Worm (Caenorhabditis elegans): Measurements from ENCODE around the gene nspg-10.

Gene nspg-10

DNA sequence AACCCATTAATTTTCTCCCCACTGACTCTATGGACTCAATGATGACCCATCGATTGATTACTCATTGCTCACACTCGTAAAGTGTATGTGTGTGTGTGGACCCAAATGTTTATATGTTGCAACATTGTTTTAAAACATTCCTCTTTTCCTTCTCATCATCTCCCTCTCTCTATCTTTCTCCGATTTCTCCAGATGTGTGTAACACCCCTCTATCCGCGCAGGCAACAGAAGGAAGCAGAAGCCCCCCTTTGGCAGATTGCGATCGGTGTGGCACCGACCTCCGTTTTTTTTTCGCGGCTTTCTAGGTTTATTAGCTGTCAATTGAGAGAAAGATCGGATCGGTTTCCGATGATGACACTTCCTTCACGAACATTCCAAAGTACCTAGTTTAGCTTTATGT is 38.0 kb downstream of the nspg-10 start:
- no peak for TF ChIP-seq fkh-3 (tag; optimal IDR thresholded peaks at IDR 0.05)
- no peak for TF ChIP-seq xnd-1 (tag; optimal IDR thresholded peaks at IDR 0.05)
- no peak for TF ChIP-seq lin-26 (GFP tag; IDR thresholded peaks at IDR 0.05)
- no peak for TF ChIP-seq Y95B8A.8 (GFP tag; IDR thresholded peaks at IDR 0.05)
- no peak for TF ChIP-seq hrde-1 (tag; optimal IDR thresholded peaks at IDR 0.05; ENCODE audit: borderline replicate concordance)
- no peak for TF ChIP-seq rcor-1 (GFP tag; IDR thresholded peaks at IDR 0.05)
- TF ChIP-seq efl-1 (GFP tag; optimal IDR thresholded peaks at IDR 0.05) = no peak
- TF ChIP-seq ztf-18 (tag; optimal IDR thresholded peaks at IDR 0.05) = no peak
- TF ChIP-seq egl-44 (GFP tag; IDR thresholded peaks at IDR 0.05) = no peak
- TF ChIP-seq lin-35 (GFP tag; optimal IDR thresholded peaks at IDR 0.05) = no peak
- no peak for TF ChIP-seq lsl-1 (GFP tag; optimal IDR thresholded peaks at IDR 0.05)
- no peak for TF ChIP-seq rec-8 (tag; optimal IDR thresholded peaks at IDR 0.05)
- TF ChIP-seq Y79H2A.3 (GFP tag; conservative IDR thresholded peaks at IDR 0.05) = no peak
- TF ChIP-seq B0019.2 (GFP tag; conservative IDR thresholded peaks at IDR 0.05) = no peak
- no peak for TF ChIP-seq attf-5 (GFP tag; optimal IDR thresholded peaks at IDR 0.05)
- no peak for TF ChIP-seq mel-28 (tag; optimal IDR thresholded peaks at IDR 0.05; ENCODE audit: borderline replicate concordance)

ce11 chrIV:4645243-4645642 is 39.7 kb downstream of the nspg-10 start:
- no peak for TF ChIP-seq K12H6.12 (tag; optimal IDR thresholded peaks at IDR 0.05)
- TF ChIP-seq ztf-28 (GFP tag; IDR thresholded peaks at IDR 0.05) = no peak
- no peak for TF ChIP-seq F10E7.11 (tag; optimal IDR thresholded peaks at IDR 0.05)
- no peak for TF ChIP-seq zim-3 (tag; optimal IDR thresholded peaks at IDR 0.05)
- no peak for TF ChIP-seq hlh-12 (tag; optimal IDR thresholded peaks at IDR 0.05)
- no peak for TF ChIP-seq sptf-2 (GFP tag; optimal IDR thresholded peaks at IDR 0.05)
- TF ChIP-seq sea-2 (GFP tag; IDR thresholded peaks at IDR 0.05) = no peak
- no peak for TF ChIP-seq F57A8.1 (GFP tag; optimal IDR thresholded peaks at IDR 0.05)

DNA sequence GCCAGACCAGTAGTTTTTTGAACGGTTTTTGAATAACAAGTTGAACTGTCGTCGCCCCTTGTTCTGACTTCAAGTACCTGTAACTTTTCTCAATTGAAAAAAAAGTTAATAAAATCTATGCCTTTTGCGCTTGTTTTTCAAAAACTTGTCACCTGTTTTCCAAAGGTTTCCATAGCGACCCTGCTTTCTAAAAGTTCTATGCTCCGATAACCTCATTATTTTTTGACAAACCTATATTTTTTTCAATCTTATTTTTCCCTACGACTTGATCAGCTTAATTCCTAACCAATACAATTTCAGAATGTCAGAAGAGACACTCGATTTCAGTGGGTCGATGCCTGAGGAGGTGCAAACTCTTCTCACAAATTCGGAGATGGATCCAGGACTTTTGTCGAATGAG is 41.8 kb downstream of the nspg-10 start, which contains the start of gene F29B9.8:
F29B9.8 (plus strand) TSS at position 301 of the 400 bp plus-strand sequence.
- TF ChIP-seq madf-10 (tag; optimal IDR thresholded peaks at IDR 0.05) (no peak), lsl-1 (GFP tag; optimal IDR thresholded peaks at IDR 0.05) (no peak), F57A8.1 (GFP tag; optimal IDR thresholded peaks at IDR 0.05) (no peak), lin-54 (GFP tag; optimal IDR thresholded peaks at IDR 0.05) (no peak), aptf-2 (GFP tag; conservative IDR thresholded peaks at IDR 0.05) (no peak), Y53F4B.3 (GFP tag; IDR thresholded peaks at IDR 0.05) (no peak), pha-4 (tag; optimal IDR thresholded peaks at IDR 0.05) (no peak), Y53G8AR.9 (GFP tag; conservative IDR thresholded peaks at IDR 0.05) (no peak), pbrm-1 (GFP tag; IDR thresholded peaks at IDR 0.05) (no peak), B0261.1 (tag; optimal IDR thresholded peaks at IDR 0.05) (no peak), cebp-1 (GFP tag; IDR thresholded peaks at IDR 0.05) (no peak), cebp-1 (tag; optimal IDR thresholded peaks at IDR 0.05) (no peak), ceh-27 (GFP tag; optimal IDR thresholded peaks at IDR 0.05) (no peak), madf-8 (GFP tag; conservative IDR thresholded peaks at IDR 0.05) (no peak), Y95B8A.8 (GFP tag; IDR thresholded peaks at IDR 0.05) (no peak), B0035.1 (tag; optimal IDR thresholded peaks at IDR 0.05) (no peak), ztf-22 (GFP tag; optimal IDR thresholded peaks at IDR 0.05) (no peak), nfya-2 (GFP tag; IDR thresholded peaks at IDR 0.05) (no peak), efl-1 (GFP tag; optimal IDR thresholded peaks at IDR 0.05) (no peak)

Data from whole organism, young adult.